Worm (Caenorhabditis elegans): Measurements from ENCODE around the gene F26F12.5.

The F26F12.5 gene

DNA sequence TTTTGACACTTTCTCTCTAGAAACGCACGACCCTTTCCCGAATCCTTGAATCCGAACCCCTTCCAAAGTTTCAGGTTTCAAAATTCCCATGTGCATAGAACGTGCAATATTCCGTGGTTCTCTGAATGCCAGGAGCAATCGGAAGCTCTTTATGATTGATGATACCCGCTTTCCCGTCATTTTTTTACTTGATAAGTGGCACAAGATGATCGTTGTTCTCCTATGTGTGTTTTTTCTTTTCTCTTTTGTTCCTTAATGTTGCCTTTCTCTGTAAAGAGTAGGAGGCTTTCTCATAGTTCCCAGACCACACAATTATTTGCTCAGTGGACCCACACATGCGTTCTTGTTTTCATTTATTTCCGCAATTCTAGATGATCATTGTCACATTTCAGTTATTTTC is 23.8 kb upstream of the F26F12.5 start:
- no peak for TF ChIP-seq lin-13 (GFP tag; optimal IDR thresholded peaks at IDR 0.05)
- no peak for TF ChIP-seq cey-2 (tag; optimal IDR thresholded peaks at IDR 0.05; ENCODE audit: borderline replicate concordance, insufficient read depth)
- no peak for TF ChIP-seq nhr-76 (tag; optimal IDR thresholded peaks at IDR 0.05)
- TF ChIP-seq spr-3 (GFP tag; optimal IDR thresholded peaks at IDR 0.05): no peak
- TF ChIP-seq unc-62 (GFP tag; optimal IDR thresholded peaks at IDR 0.05 in 1 of 2): peak in 1 of 2 experiments; percentile 25
- no peak for TF ChIP-seq unc-62 (tag; optimal IDR thresholded peaks at IDR 0.05)
- TF ChIP-seq ztf-11 (tag; optimal IDR thresholded peaks at IDR 0.05): no peak
- TF ChIP-seq lin-29 (GFP tag; IDR thresholded peaks at IDR 0.05): no peak
- TF ChIP-seq ZK546.5 (tag; optimal IDR thresholded peaks at IDR 0.05): no peak
- TF ChIP-seq ceh-82 (tag; optimal IDR thresholded peaks at IDR 0.05): no peak
- TF ChIP-seq F26F4.8 (GFP tag; conservative IDR thresholded peaks at IDR 0.05): no peak
- TF ChIP-seq daf-19 (GFP tag; conservative IDR thresholded peaks at IDR 0.05): no peak
- no peak for TF ChIP-seq dpl-1 (GFP tag; optimal IDR thresholded peaks at IDR 0.05)
- TF ChIP-seq ceh-20 (GFP tag; IDR thresholded peaks at IDR 0.05): peak; percentile 45; the same call in 1 of the 2 replicates
- TF ChIP-seq fos-1 (tag; optimal IDR thresholded peaks at IDR 0.05): no peak

DNA sequence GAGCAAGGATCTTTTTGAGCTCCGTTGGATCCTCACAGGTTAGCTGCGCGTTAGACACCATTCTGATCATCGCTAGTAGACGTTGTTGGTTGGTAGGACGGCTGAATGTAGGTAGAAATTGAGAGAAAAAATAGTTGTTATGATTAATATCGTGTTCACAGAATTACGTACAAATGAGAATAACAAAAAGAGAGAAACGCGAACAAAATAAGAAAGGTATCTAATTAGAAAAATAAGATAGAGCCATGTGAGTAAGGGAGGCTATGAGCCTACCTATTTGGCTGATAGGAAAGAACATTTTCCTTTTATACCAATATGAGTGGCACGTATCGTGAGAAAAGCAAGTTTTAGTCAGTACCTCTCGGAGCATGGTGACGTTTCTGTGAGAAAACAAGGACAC is 18.8 kb upstream of the F26F12.5 start, which contains the start of gene C04E6.8:
Gene C04E6.8 (minus strand): TSS at position 101 of the 400 bp plus-strand sequence.
- TF ChIP-seq nhr-6 (tag; optimal IDR thresholded peaks at IDR 0.05) (no peak), pqm-1 (tag; optimal IDR thresholded peaks at IDR 0.05) (no peak), zfp-2 (tag; optimal IDR thresholded peaks at IDR 0.05) (no peak), F44E2.7 (GFP tag; IDR thresholded peaks at IDR 0.05) (no peak), ama-1 (optimal IDR thresholded peaks at IDR 0.05) (no peak), aly-2 (tag; optimal IDR thresholded peaks at IDR 0.05) (no peak), snpc-1.2 (GFP tag; IDR thresholded peaks at IDR 0.05) (no peak), Y75B8A.6 (GFP tag; IDR thresholded peaks at IDR 0.05) (no peak)

ce11 chrV:5882429-5882828 is 17.4 kb upstream of the F26F12.5 start:
- TF ChIP-seq pqm-1 (tag; optimal IDR thresholded peaks at IDR 0.05) (peak; percentile 2), F49E8.2 (tag; optimal IDR thresholded peaks at IDR 0.05; ENCODE audit: borderline replicate concordance) (no peak), saeg-2 (GFP tag; IDR thresholded peaks at IDR 0.05) (no peak), ZK546.5 (tag; optimal IDR thresholded peaks at IDR 0.05) (no peak), mxl-2 (GFP tag; conservative IDR thresholded peaks at IDR 0.05) (no peak)

- TF ChIP-seq attf-4 (tag; optimal IDR thresholded peaks at IDR 0.05) (no peak), fos-1 (tag; optimal IDR thresholded peaks at IDR 0.05) (no peak), aly-2 (tag; optimal IDR thresholded peaks at IDR 0.05) (no peak), lim-7 (GFP tag; IDR thresholded peaks at IDR 0.05) (no peak), madf-5 (GFP tag; IDR thresholded peaks at IDR 0.05) (no peak), ama-1 (optimal IDR thresholded peaks at IDR 0.05) (no peak), ZK337.2 (GFP tag; IDR thresholded peaks at IDR 0.05) (no peak), nhr-11 (tag; optimal IDR thresholded peaks at IDR 0.05) (no peak), nhr-111 (GFP tag; optimal IDR thresholded peaks at IDR 0.05) (no peak), lin-1 (GFP tag; IDR thresholded peaks at IDR 0.05) (no peak), ces-1 (GFP tag; optimal IDR thresholded peaks at IDR 0.05) (no peak), egl-43 (GFP tag; IDR thresholded peaks at IDR 0.05) (no peak), mes-2 (tag; optimal IDR thresholded peaks at IDR 0.05; ENCODE audit: poor library complexity, severe bottlenecking) (no peak), Y105C5A.15 (GFP tag; IDR thresholded peaks at IDR 0.05) (no peak), hlh-30 (tag; optimal IDR thresholded peaks at IDR 0.05; ENCODE audit: insufficient read depth) (no peak), mep-1 (tag; optimal IDR thresholded peaks at IDR 0.05) (no peak), nhr-77 (tag; optimal IDR thresholded peaks at IDR 0.05) (no peak), php-3 (GFP tag; IDR thresholded peaks at IDR 0.05) (no peak), dmd-9 (GFP tag; IDR thresholded peaks at IDR 0.05) (no peak)
Observed at ce11 chrV:5880064-5880463, 15.1 kb upstream of the F26F12.5 start, which contains the start of gene C02G6.3. TSS of gene C02G6.3 (plus strand) at chrV:5880364.
